Fruit fly (Drosophila melanogaster): ENCODE results near the gene CG16749.

DNA sequence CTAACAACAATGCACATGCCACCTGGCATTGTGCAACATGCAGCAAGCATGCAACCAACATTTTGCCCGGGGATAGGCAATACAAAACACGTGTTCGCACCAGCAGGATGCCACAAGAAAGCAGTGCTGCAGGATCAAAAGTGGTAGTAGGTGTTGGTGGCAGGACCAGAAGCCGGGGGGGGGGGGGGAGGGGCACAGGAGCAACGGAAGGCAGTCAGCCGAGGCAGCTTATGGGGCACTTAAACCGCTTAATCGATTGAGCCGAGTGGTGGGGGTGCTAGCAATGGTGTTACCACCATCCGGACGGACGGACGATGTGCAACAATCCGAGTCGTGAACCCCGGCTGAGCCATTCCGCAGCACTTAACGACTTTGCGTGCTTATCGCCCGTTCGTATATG lies 34.5 kb downstream of the CG16749 start:
- no peak for TF ChIP-seq CG8478 (optimal IDR thresholded peaks at IDR 0.05)
- TF ChIP-seq CTCF (optimal IDR thresholded peaks at IDR 0.05): no peak

Data from S2 (cell line).